Worm (Caenorhabditis elegans): ENCODE results near the gene gcn-2.
"Not testable (repeated sequence)": the region's sequence is repeated elsewhere in the genome, so short reads cannot be mapped to it uniquely, and the experiment has no call there.

Gene gcn-2

ce11 chrII:13073102-13073501 is 10.9 kb upstream of the gcn-2 start, which contains the start of gene F42G4.5:
Gene F42G4.5 (plus strand): TSS chrII:13073480.
- TF ChIP-seq ztf-29 (GFP tag; IDR thresholded peaks at IDR 0.05), result no peak
- TF ChIP-seq med-1 (GFP tag; optimal IDR thresholded peaks at IDR 0.05; ENCODE audit: insufficient read depth), result no peak
- no peak for TF ChIP-seq tab-1 (GFP tag; IDR thresholded peaks at IDR 0.05)
- TF ChIP-seq cog-1 (tag; optimal IDR thresholded peaks at IDR 0.05), result no peak
- no peak for TF ChIP-seq T22C8.4 (GFP tag; IDR thresholded peaks at IDR 0.05)
- no peak for TF ChIP-seq flt-1 (GFP tag; IDR thresholded peaks at IDR 0.05)
- no peak for TF ChIP-seq ref-1 (GFP tag; conservative IDR thresholded peaks at IDR 0.05)
- TF ChIP-seq klf-2 (GFP tag; conservative IDR thresholded peaks at IDR 0.05), result no peak
- TF ChIP-seq ztf-23 (GFP tag; IDR thresholded peaks at IDR 0.05), result no peak

DNA sequence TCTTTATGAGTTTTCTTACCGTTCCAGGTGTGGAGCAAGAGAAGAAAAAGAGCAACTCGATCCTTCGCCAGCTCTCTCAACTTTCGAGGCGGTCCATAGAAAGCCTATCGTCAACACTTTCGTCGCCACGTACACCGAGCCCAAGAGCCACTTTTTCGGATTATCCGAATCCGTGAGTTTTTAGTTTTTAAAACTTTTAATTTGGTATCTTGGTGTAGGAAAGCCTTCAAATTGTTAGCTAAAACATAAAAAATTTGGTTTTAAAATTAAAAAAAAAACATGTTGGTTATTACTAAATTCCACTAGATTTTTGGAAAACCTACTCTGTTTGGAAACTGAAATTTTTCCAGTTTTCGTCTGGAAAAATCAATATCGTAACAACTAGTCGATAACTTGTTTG is 10.2 kb upstream of the gcn-2 start:
- TF ChIP-seq med-1 (GFP tag; optimal IDR thresholded peaks at IDR 0.05; ENCODE audit: insufficient read depth), result no peak
- TF ChIP-seq ref-1 (GFP tag; conservative IDR thresholded peaks at IDR 0.05), result no peak
- no peak for TF ChIP-seq flt-1 (GFP tag; IDR thresholded peaks at IDR 0.05)
- no peak for TF ChIP-seq tab-1 (GFP tag; IDR thresholded peaks at IDR 0.05)
- no peak for TF ChIP-seq ztf-29 (GFP tag; IDR thresholded peaks at IDR 0.05)
- TF ChIP-seq T22C8.4 (GFP tag; IDR thresholded peaks at IDR 0.05), result no peak
- no peak for TF ChIP-seq ztf-23 (GFP tag; IDR thresholded peaks at IDR 0.05)
- no peak for TF ChIP-seq klf-2 (GFP tag; conservative IDR thresholded peaks at IDR 0.05)
- TF ChIP-seq cog-1 (tag; optimal IDR thresholded peaks at IDR 0.05), result no peak

- TF ChIP-seq cog-1 (tag; optimal IDR thresholded peaks at IDR 0.05) (no peak), ztf-23 (GFP tag; IDR thresholded peaks at IDR 0.05) (no peak), klf-2 (GFP tag; conservative IDR thresholded peaks at IDR 0.05) (no peak), T22C8.4 (GFP tag; IDR thresholded peaks at IDR 0.05) (no peak), med-1 (GFP tag; optimal IDR thresholded peaks at IDR 0.05; ENCODE audit: insufficient read depth) (no peak), flt-1 (GFP tag; IDR thresholded peaks at IDR 0.05) (no peak), ztf-29 (GFP tag; IDR thresholded peaks at IDR 0.05) (no peak), ref-1 (GFP tag; conservative IDR thresholded peaks at IDR 0.05) (no peak), tab-1 (GFP tag; IDR thresholded peaks at IDR 0.05) (no peak)
Observed at ce11 chrII:13076301-13076916, 7.6 kb upstream of the gcn-2 start.

- TF ChIP-seq ref-1 (GFP tag; conservative IDR thresholded peaks at IDR 0.05), result no peak
- no peak for TF ChIP-seq T22C8.4 (GFP tag; IDR thresholded peaks at IDR 0.05)
- TF ChIP-seq klf-2 (GFP tag; conservative IDR thresholded peaks at IDR 0.05), result no peak
- no peak for TF ChIP-seq med-1 (GFP tag; optimal IDR thresholded peaks at IDR 0.05; ENCODE audit: insufficient read depth)
- no peak for TF ChIP-seq ztf-29 (GFP tag; IDR thresholded peaks at IDR 0.05)
- TF ChIP-seq ztf-23 (GFP tag; IDR thresholded peaks at IDR 0.05), result no peak
- no peak for TF ChIP-seq flt-1 (GFP tag; IDR thresholded peaks at IDR 0.05)
- TF ChIP-seq cog-1 (tag; optimal IDR thresholded peaks at IDR 0.05), result no peak
- no peak for TF ChIP-seq tab-1 (GFP tag; IDR thresholded peaks at IDR 0.05)
Observed at ce11 chrII:13077746-13078145, 6.2 kb upstream of the gcn-2 start.

DNA sequence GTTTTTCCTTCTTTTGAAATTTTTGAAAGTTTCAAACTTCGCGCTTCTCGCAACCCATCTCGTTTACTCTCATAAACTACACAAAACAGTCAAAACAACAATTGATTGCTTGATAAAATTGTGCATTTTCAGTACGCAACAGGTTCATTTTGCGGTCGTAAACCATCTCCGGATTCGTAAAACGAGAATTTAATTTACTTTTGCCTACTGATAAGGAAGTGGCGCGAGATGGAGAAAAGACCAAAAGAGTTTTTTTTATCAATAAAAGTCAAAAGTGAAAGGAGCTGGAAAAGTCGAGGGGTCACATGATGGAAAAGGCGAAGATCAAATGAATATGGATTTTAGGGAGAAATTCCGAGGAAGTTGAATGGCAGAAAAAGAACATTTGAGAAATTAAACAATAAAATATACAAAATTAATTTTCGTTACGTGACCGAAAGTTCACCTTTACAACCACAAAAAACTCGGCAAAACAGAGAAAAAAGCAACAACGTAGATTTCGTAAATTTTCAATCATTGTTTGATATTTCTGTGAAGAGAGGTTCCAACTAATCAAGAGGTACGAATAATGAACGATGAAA is 5.0 kb upstream of the gcn-2 start, which contains the start of gene F42G4.6:
TSS of gene F42G4.6 (plus strand) at position 531 of the 581 bp plus-strand sequence.
- TF ChIP-seq flt-1 (GFP tag; IDR thresholded peaks at IDR 0.05) (no peak), ztf-23 (GFP tag; IDR thresholded peaks at IDR 0.05) (no peak), tab-1 (GFP tag; IDR thresholded peaks at IDR 0.05) (no peak), klf-2 (GFP tag; conservative IDR thresholded peaks at IDR 0.05) (no peak), cog-1 (tag; optimal IDR thresholded peaks at IDR 0.05) (no peak), med-1 (GFP tag; optimal IDR thresholded peaks at IDR 0.05; ENCODE audit: insufficient read depth) (no peak), T22C8.4 (GFP tag; IDR thresholded peaks at IDR 0.05) (no peak), ref-1 (GFP tag; conservative IDR thresholded peaks at IDR 0.05) (no peak), ztf-29 (GFP tag; IDR thresholded peaks at IDR 0.05) (no peak)

- TF ChIP-seq cog-1 (tag; optimal IDR thresholded peaks at IDR 0.05); ref-1 (GFP tag; conservative IDR thresholded peaks at IDR 0.05); T22C8.4 (GFP tag; IDR thresholded peaks at IDR 0.05): not testable (repeated sequence)
Observed at ce11 chrII:13080607-13081006, 3.4 kb upstream of the gcn-2 start, which contains the start of gene Y81G3A.2. Gene Y81G3A.2 (plus strand): TSS chrII:13080907.

ce11 chrII:13082403-13082802 is 1.6 kb upstream of the gcn-2 start, which contains the start of gene Y81G3A.6:
Gene Y81G3A.6 (minus strand): TSS chrII:13082503.
- TF ChIP-seq med-1 (GFP tag; optimal IDR thresholded peaks at IDR 0.05; ENCODE audit: insufficient read depth); ref-1 (GFP tag; conservative IDR thresholded peaks at IDR 0.05); klf-2 (GFP tag; conservative IDR thresholded peaks at IDR 0.05): not testable (repeated sequence)

ce11 chrII:13085951-13086350 is 2.0 kb downstream of the gcn-2 start:
- TF ChIP-seq tab-1 (GFP tag; IDR thresholded peaks at IDR 0.05), result no peak
- TF ChIP-seq T22C8.4 (GFP tag; IDR thresholded peaks at IDR 0.05), result no peak
- no peak for TF ChIP-seq klf-2 (GFP tag; conservative IDR thresholded peaks at IDR 0.05)
- TF ChIP-seq flt-1 (GFP tag; IDR thresholded peaks at IDR 0.05), result no peak
- TF ChIP-seq ztf-23 (GFP tag; IDR thresholded peaks at IDR 0.05), result no peak
- no peak for TF ChIP-seq ref-1 (GFP tag; conservative IDR thresholded peaks at IDR 0.05)
- TF ChIP-seq cog-1 (tag; optimal IDR thresholded peaks at IDR 0.05), result no peak
- no peak for TF ChIP-seq med-1 (GFP tag; optimal IDR thresholded peaks at IDR 0.05; ENCODE audit: insufficient read depth)
- no peak for TF ChIP-seq ztf-29 (GFP tag; IDR thresholded peaks at IDR 0.05)

- TF ChIP-seq T22C8.4 (GFP tag; IDR thresholded peaks at IDR 0.05) (no peak), cog-1 (tag; optimal IDR thresholded peaks at IDR 0.05) (no peak), ztf-29 (GFP tag; IDR thresholded peaks at IDR 0.05) (no peak), ztf-23 (GFP tag; IDR thresholded peaks at IDR 0.05) (no peak), klf-2 (GFP tag; conservative IDR thresholded peaks at IDR 0.05) (no peak), flt-1 (GFP tag; IDR thresholded peaks at IDR 0.05) (no peak), tab-1 (GFP tag; IDR thresholded peaks at IDR 0.05) (no peak), ref-1 (GFP tag; conservative IDR thresholded peaks at IDR 0.05) (no peak), med-1 (GFP tag; optimal IDR thresholded peaks at IDR 0.05; ENCODE audit: insufficient read depth) (no peak)
Observed at ce11 chrII:13091123-13091522, 7.2 kb downstream of the gcn-2 start, which contains the start of gene Y81G3A.4. Gene Y81G3A.4 (plus strand): TSS chrII:13091423.

Data from whole organism, midembryonic.